Fruit fly (Drosophila melanogaster) whole organism, embryonic: Measurements from ENCODE around the gene srl.

Experiments used
- Adf1 ChIP-seq: fragments of 200-800 bp; sonication (Bioruptor generic); IDR thresholded peaks from 2 replicates; pipeline ENCODE4 v1.3.6; 2022; ENCODE audit warnings: missing biosample characterization, missing genetic modification characterization
- B-H1 ChIP-seq: fragments of 200-800 bp; sonication (Bioruptor generic); IDR thresholded peaks from 3 replicates; pipeline ENCODE4 v1.3.6; 2022; ENCODE audit warnings: missing biosample characterization, missing genetic modification characterization
- Blimp-1 ChIP-seq: fragments of 200-800 bp; sonication (Bioruptor generic); optimal IDR thresholded peaks from 3 replicates; lab custom pipeline; 2018; ENCODE audit warnings: missing biosample characterization, missing genetic modification characterization, mild to moderate bottlenecking, moderate library complexity, missing genetic modification reagents
- C15 ChIP-seq: fragments of 200-800 bp; sonication (Bioruptor generic); IDR thresholded peaks from 3 replicates; pipeline ENCODE4 v1.3.6; 2022; ENCODE audit warnings: missing biosample characterization, missing genetic modification characterization
- CG11093 ChIP-seq: fragments of 200-800 bp; sonication (Bioruptor generic); IDR thresholded peaks from 3 replicates; pipeline ENCODE4 v1.3.6; 2022; ENCODE audit warnings: missing biosample characterization, missing genetic modification characterization
- CG11398 ChIP-seq: fragments of 200-800 bp; sonication (Bioruptor generic); optimal IDR thresholded peaks from 2 replicates; lab custom pipeline; 2016; ENCODE audit warnings: missing biosample characterization, missing genetic modification characterization
- CG11696 ChIP-seq: fragments of 200-800 bp; sonication (Bioruptor generic); IDR thresholded peaks from 2 replicates; pipeline ENCODE4 v1.3.6; 2022; ENCODE audit warnings: missing biosample characterization, missing genetic modification characterization
- CG1233 ChIP-seq: fragments of 200-800 bp; sonication (Bioruptor generic); optimal IDR thresholded peaks from 4 replicates; lab custom pipeline; 2018; ENCODE audit warnings: missing biosample characterization, mild to moderate bottlenecking, missing genetic modification characterization
- CG13287 ChIP-seq: fragments of 200-800 bp; sonication (Bioruptor generic); IDR thresholded peaks from 2 replicates; pipeline ENCODE4 v1.3.6; 2022; ENCODE audit warnings: missing biosample characterization, missing genetic modification characterization; ENCODE audit not compliant: partially characterized antibody
- CG14860 ChIP-seq: fragments of 200-800 bp; sonication (Bioruptor generic); IDR thresholded peaks from 3 replicates; pipeline ENCODE4 v1.3.6; 2022; ENCODE audit warnings: missing biosample characterization, missing genetic modification characterization; ENCODE audit not compliant: partially characterized antibody
- CG1647 ChIP-seq: fragments of 200-800 bp; sonication (Bioruptor generic); optimal IDR thresholded peaks from 3 replicates; lab custom pipeline; 2016; ENCODE audit warnings: missing biosample characterization, missing genetic modification characterization
- CG17186 ChIP-seq: fragments of 200-800 bp; sonication (Bioruptor generic); optimal IDR thresholded peaks from 3 replicates; lab custom pipeline; 2017; ENCODE audit warnings: missing biosample characterization, missing genetic modification reagents, missing genetic modification characterization
- CG17568 ChIP-seq: fragments of 200-800 bp; sonication (Bioruptor generic); optimal IDR thresholded peaks from 2 replicates; lab custom pipeline; 2018; ENCODE audit warnings: missing biosample characterization, mild to moderate bottlenecking, missing genetic modification characterization, moderate library complexity
- CG18599 ChIP-seq: fragments of 200-800 bp; sonication (Bioruptor generic); optimal IDR thresholded peaks from 3 replicates; lab custom pipeline; 2017; ENCODE audit warnings: missing biosample characterization, missing genetic modification characterization, mild to moderate bottlenecking, moderate library complexity, missing genetic modification reagents
- CG2120 ChIP-seq: fragments of 200-800 bp; sonication (Bioruptor generic); optimal IDR thresholded peaks from 3 replicates; lab custom pipeline; 2016; ENCODE audit warnings: missing biosample characterization, missing genetic modification characterization
- CG2889 ChIP-seq: fragments of 200-800 bp; sonication (Bioruptor generic); IDR thresholded peaks from 3 replicates; pipeline ENCODE4 v1.3.6; 2022; ENCODE audit warnings: missing biosample characterization, missing genetic modification characterization
- CG30431 ChIP-seq: fragments of 200-800 bp; sonication (Bioruptor generic); optimal IDR thresholded peaks from 2 replicates; lab custom pipeline; 2017; ENCODE audit warnings: missing biosample characterization, missing genetic modification characterization
- CG3065 ChIP-seq: fragments of 200-800 bp; sonication (Bioruptor generic); optimal IDR thresholded peaks from 2 replicates; lab custom pipeline; 2016; ENCODE audit warnings: missing biosample characterization, missing genetic modification characterization
- CG31365 ChIP-seq: fragments of 200-800 bp; sonication (Bioruptor generic); optimal IDR thresholded peaks from 2 replicates; lab custom pipeline; 2018; ENCODE audit warnings: missing biosample characterization, mild to moderate bottlenecking, missing genetic modification characterization
- CG3281 ChIP-seq: fragments of 200-800 bp; sonication (Bioruptor generic); optimal IDR thresholded peaks from 3 replicates; lab custom pipeline; 2017; ENCODE audit warnings: missing biosample characterization, mild to moderate bottlenecking, missing genetic modification characterization
- CG3847 ChIP-seq: fragments of 200-800 bp; sonication (Bioruptor generic); IDR thresholded peaks from 2 replicates; pipeline ENCODE4 v1.3.6; 2022; ENCODE audit warnings: missing biosample characterization, missing genetic modification characterization
- CG4360 ChIP-seq: fragments of 200-800 bp; sonication (Bioruptor generic); IDR thresholded peaks from 2 replicates; pipeline ENCODE4 v1.3.6; 2022; ENCODE audit warnings: missing biosample characterization, missing genetic modification characterization
- CG9609 ChIP-seq: fragments of 200-800 bp; sonication (Bioruptor generic); optimal IDR thresholded peaks from 3 replicates; lab custom pipeline; 2016; ENCODE audit warnings: missing biosample characterization, missing genetic modification characterization
- Dip3 ChIP-seq: fragments of 200-800 bp; sonication (Bioruptor generic); optimal IDR thresholded peaks from 3 replicates; lab custom pipeline; 2016; ENCODE audit warnings: missing biosample characterization, missing genetic modification characterization
- Dll ChIP-seq: fragments of 200-800 bp; sonication (Bioruptor generic); IDR thresholded peaks from 4 replicates; pipeline ENCODE4 v1.3.6; 2022; ENCODE audit warnings: missing biosample characterization, missing genetic modification characterization; ENCODE audit not compliant: partially characterized antibody
- GATAe ChIP-seq: fragments of 200-800 bp; sonication (Bioruptor generic); conservative IDR thresholded peaks from 2 replicates; pipeline ENCODE4 v1.3.6; 2022; ENCODE audit warnings: missing biosample characterization, missing genetic modification characterization
- HmgZ ChIP-seq: fragments of 200-800 bp; sonication (Bioruptor generic); optimal IDR thresholded peaks from 2 replicates; lab custom pipeline; 2018; ENCODE audit warnings: missing biosample characterization, mild to moderate bottlenecking, missing genetic modification characterization
- NfI ChIP-seq: fragments of 200-800 bp; sonication (Bioruptor generic); optimal IDR thresholded peaks from 3 replicates; lab custom pipeline; 2018; ENCODE audit warnings: missing biosample characterization, mild to moderate bottlenecking, missing genetic modification characterization, moderate library complexity
- Ptx1 ChIP-seq: fragments of 200-800 bp; sonication (Bioruptor generic); IDR thresholded peaks from 2 replicates; pipeline ENCODE4 v1.3.6; 2022; ENCODE audit warnings: missing biosample characterization, missing genetic modification characterization
- ab ChIP-seq: fragments of 200-800 bp; sonication (Bioruptor generic); optimal IDR thresholded peaks from 2 replicates; lab custom pipeline; 2016; ENCODE audit warnings: missing biosample characterization, missing genetic modification characterization
- ac ChIP-seq: fragments of 200-800 bp; sonication (Bioruptor generic); optimal IDR thresholded peaks from 3 replicates; lab custom pipeline; 2017; ENCODE audit warnings: missing biosample characterization, mild to moderate bottlenecking, missing genetic modification characterization
- al ChIP-seq: fragments of 200-800 bp; sonication (Bioruptor generic); IDR thresholded peaks from 2 replicates; pipeline ENCODE4 v1.3.6; 2022; ENCODE audit warnings: missing biosample characterization, missing genetic modification characterization
- ap ChIP-seq: fragments of 200-800 bp; sonication (Bioruptor generic); IDR thresholded peaks from 2 replicates; pipeline ENCODE4 v1.3.6; 2022; ENCODE audit warnings: missing biosample characterization, missing genetic modification characterization
- bowl ChIP-seq: fragments of 200-800 bp; sonication (Bioruptor generic); IDR thresholded peaks from 2 replicates; pipeline ENCODE4 v1.3.6; 2022; ENCODE audit warnings: missing biosample characterization, missing genetic modification characterization
- cato ChIP-seq: fragments of 200-800 bp; sonication (Bioruptor generic); optimal IDR thresholded peaks from 2 replicates; lab custom pipeline; 2016; ENCODE audit warnings: missing biosample characterization, missing genetic modification characterization, borderline replicate concordance
- ken ChIP-seq: fragments of 200-800 bp; sonication (Bioruptor generic); IDR thresholded peaks from 3 replicates; pipeline ENCODE4 v1.3.6; 2022; ENCODE audit warnings: missing biosample characterization, missing genetic modification characterization
- klu ChIP-seq: fragments of 200-800 bp; sonication (Bioruptor generic); IDR thresholded peaks from 2 replicates; pipeline ENCODE4 v1.3.6; 2022; ENCODE audit warnings: missing biosample characterization, missing genetic modification characterization
- lov ChIP-seq, 2 experiments: fragments of 200-800 bp in 1 of 2; fragments of >200 bp in 1 of 2; sonication (Bioruptor generic) in 1 of 2; IDR thresholded peaks in 1 of 2; optimal IDR thresholded peaks in 1 of 2; 2 replicates in 1 of 2; 3 replicates in 1 of 2; pipeline versions ENCODE4 v1.3.6 to Lab custom; 2017 to 2022; ENCODE audit warnings: missing biosample characterization in 1 of 2, missing genetic modification characterization in 1 of 2
- nau ChIP-seq: fragments of 200-800 bp; sonication (Bioruptor generic); optimal IDR thresholded peaks from 3 replicates; lab custom pipeline; 2017; ENCODE audit warnings: missing biosample characterization, mild to moderate bottlenecking, missing genetic modification characterization, missing genetic modification reagents
- oc ChIP-seq: fragments of 200-800 bp; sonication (Bioruptor generic); optimal IDR thresholded peaks from 2 replicates; lab custom pipeline; 2018; ENCODE audit warnings: missing biosample characterization, mild to moderate bottlenecking, missing genetic modification characterization, moderate library complexity
- onecut ChIP-seq: fragments of 200-800 bp; sonication (Bioruptor generic); IDR thresholded peaks from 2 replicates; pipeline ENCODE4 v1.3.6; 2022; ENCODE audit warnings: missing biosample characterization, missing genetic modification characterization
- phol ChIP-seq: fragments of 200-800 bp; sonication (Bioruptor generic); optimal IDR thresholded peaks from 3 replicates; lab custom pipeline; 2018; ENCODE audit warnings: missing biosample characterization, mild to moderate bottlenecking, missing genetic modification characterization, moderate library complexity
- schlank ChIP-seq: fragments of 200-800 bp; sonication (Bioruptor generic); optimal IDR thresholded peaks from 2 replicates; lab custom pipeline; 2018; ENCODE audit warnings: missing biosample characterization, mild to moderate bottlenecking, missing genetic modification characterization
- seq ChIP-seq: fragments of 200-800 bp; sonication (Bioruptor generic); IDR thresholded peaks from 2 replicates; pipeline ENCODE4 v1.3.6; 2022; ENCODE audit warnings: missing biosample characterization, missing genetic modification characterization
- stc ChIP-seq: fragments of 200-800 bp; sonication (Bioruptor generic); IDR thresholded peaks from 2 replicates; pipeline ENCODE4 v1.3.6; 2022; ENCODE audit warnings: missing biosample characterization, missing genetic modification characterization
- tio ChIP-seq: fragments of 200-800 bp; sonication (Bioruptor generic); optimal IDR thresholded peaks from 2 replicates; lab custom pipeline; 2017; ENCODE audit warnings: missing biosample characterization, missing genetic modification characterization, inconsistent platforms
- tll ChIP-seq, 2 experiments: fragments of 200-800 bp in 1 of 2; fragments of >200 bp in 1 of 2; sonication (Bioruptor generic) in 1 of 2; optimal IDR thresholded peaks; 2 replicates each; lab custom pipeline; 2017 to 2019; ENCODE audit warnings: missing biosample characterization in 2 of 2, missing genetic modification characterization in 2 of 2, mild to moderate bottlenecking in 1 of 2, moderate library complexity in 1 of 2

srl gene

DNA sequence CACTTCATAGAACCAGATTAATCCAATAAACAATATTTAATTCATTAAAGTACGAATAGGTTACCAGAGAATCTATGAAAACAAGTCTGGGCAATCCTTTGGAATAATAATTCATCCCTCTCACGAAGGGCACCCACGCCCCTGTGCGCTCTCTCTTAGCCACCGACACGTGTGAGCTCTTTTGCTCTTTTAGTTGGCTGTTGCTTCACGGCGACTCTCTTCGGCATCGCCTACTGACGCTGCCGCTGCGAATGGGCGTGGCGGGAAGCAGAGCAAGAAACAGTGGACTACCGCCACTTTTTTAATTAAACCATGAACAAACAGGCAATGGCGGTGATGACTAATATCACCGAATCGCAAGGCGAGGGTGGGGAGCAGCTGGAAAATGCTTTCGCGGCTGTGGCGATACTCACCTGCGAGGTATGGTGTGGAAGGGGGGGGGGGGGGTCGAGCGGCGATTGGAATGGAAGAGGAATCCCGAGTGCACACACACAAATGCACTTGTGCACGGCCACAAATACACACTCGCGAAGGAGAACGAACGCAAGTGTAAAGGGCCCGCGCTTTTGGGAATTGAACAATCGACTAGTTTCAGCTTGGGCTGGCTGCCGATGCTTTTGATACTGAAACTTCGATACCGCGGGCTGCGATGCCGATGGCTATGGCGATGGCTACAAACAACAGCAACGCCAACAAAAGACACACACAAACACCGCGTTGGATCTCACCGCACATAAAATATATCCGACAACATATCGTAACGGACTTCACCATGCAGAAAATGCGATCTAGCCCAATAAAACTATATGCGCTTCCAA is 49.3 kb upstream of the srl start (continued):
- no peak for TF ChIP-seq CG17186 (GFP tag; lab: Kevin White, UChicago)
- peak; percentile 82 for TF ChIP-seq CG9609 (GFP tag; lab: Kevin White, UChicago)
- TF ChIP-seq B-H1 (GFP tag; lab: Robert Waterston, UW), result peak; percentile 84; the same call in 2 of the 3 replicates
- peak; percentile 79 for TF ChIP-seq bowl (GFP tag; lab: Robert Waterston, UW)
- peak; percentile 80 for TF ChIP-seq CG3847
- 0 out of 2 replicates have a peak, but pooled peaks have one; percentile 39 for TF ChIP-seq klu (GFP tag; lab: Robert Waterston, UW)
- TF ChIP-seq CG1647, result peak; percentile 76
- peak; percentile 83 for TF ChIP-seq Adf1 (GFP tag; lab: Robert Waterston, UW)
- peak; percentile 86 for TF ChIP-seq Dip3 (GFP tag; lab: Kevin White, UChicago)
- TF ChIP-seq HmgZ (tag; lab: Kevin White, UChicago), result peak; percentile 61
- TF ChIP-seq CG11093 (GFP tag; lab: Robert Waterston, UW), result peak; percentile 58; the same call in 2 of the 3 replicates
- peak; percentile 24; the same call in 1 of the 2 replicates for TF ChIP-seq CG13287 (GFP tag; lab: Robert Waterston, UW)
- no peak for TF ChIP-seq lov (optimal IDR thresholded peaks at IDR 0.05; lab: Kevin White, UChicago)
- TF ChIP-seq lov (GFP tag; IDR thresholded peaks at IDR 0.05; lab: Robert Waterston, UW), result peak; percentile 87; the same call in 2 of the 3 replicates
- 0 out of 2 replicates have a peak, but pooled peaks have one; percentile 42 for TF ChIP-seq GATAe (GFP tag; lab: Robert Waterston, UW)
- peak; percentile 87 for TF ChIP-seq CG3281
- peak; percentile 81 for TF ChIP-seq oc (tag; lab: Kevin White, UChicago)
- peak; percentile 73 for TF ChIP-seq CG30431
- peak; percentile 90 for TF ChIP-seq seq
- peak; percentile 88 for TF ChIP-seq Ptx1 (GFP tag; lab: Robert Waterston, UW)
- peak; percentile 53; the same call in 1 of the 2 replicates for TF ChIP-seq CG4360
- peak; percentile 58 for TF ChIP-seq cato (GFP tag; lab: Kevin White, UChicago)
- peak; percentile 82 for TF ChIP-seq C15 (GFP tag; lab: Robert Waterston, UW)
- peak; percentile 60 for TF ChIP-seq CG11398 (GFP tag; lab: Kevin White, UChicago)
- peak; percentile 66 for TF ChIP-seq ab (GFP tag; lab: Kevin White, UChicago)
- TF ChIP-seq CG31365 (tag; lab: Kevin White, UChicago), result peak; percentile 55
- peak; percentile 89 for TF ChIP-seq stc (GFP tag; lab: Robert Waterston, UW)
- peak; percentile 84 for TF ChIP-seq nau (GFP tag; lab: Kevin White, UChicago)
- TF ChIP-seq NfI (GFP tag; lab: Kevin White, UChicago), result peak; percentile 87
- TF ChIP-seq ken (GFP tag; lab: Robert Waterston, UW), result peak; percentile 93
- TF ChIP-seq Blimp-1 (GFP tag; lab: Kevin White, UChicago), result peak; percentile 80
- no peak for TF ChIP-seq tll (GFP tag; optimal IDR thresholded peaks at IDR 0.05; lab: Kevin White, UChicago)
- no peak for TF ChIP-seq CG14860 (GFP tag; lab: Robert Waterston, UW)
- TF ChIP-seq onecut (GFP tag; lab: Robert Waterston, UW), result peak; percentile 85
- TF ChIP-seq ap (GFP tag; lab: Robert Waterston, UW), result peak; percentile 84
- TF ChIP-seq CG2120, result peak; percentile 95
- peak; percentile 88 for TF ChIP-seq CG17568
- peak; percentile 72 for TF ChIP-seq al (GFP tag; lab: Robert Waterston, UW)
- peak; percentile 64 for TF ChIP-seq CG1233 (GFP tag; lab: Kevin White, UChicago)
- peak; percentile 59 for TF ChIP-seq schlank (tag; lab: Kevin White, UChicago)
- peak; percentile 99 for TF ChIP-seq CG3065 (GFP tag; lab: Kevin White, UChicago)
- no peak; the same call in 2 of the 4 replicates for TF ChIP-seq Dll (GFP tag; lab: Robert Waterston, UW)
- TF ChIP-seq ac (GFP tag; lab: Kevin White, UChicago), result peak; percentile 13
- TF ChIP-seq CG18599 (GFP tag; lab: Kevin White, UChicago), result peak; percentile 91
- peak; percentile 77; the same call in 1 of the 2 replicates for TF ChIP-seq CG11696 (GFP tag; lab: Robert Waterston, UW)
- peak; percentile 75 for TF ChIP-seq CG2889 (GFP tag; lab: Robert Waterston, UW)
- TF ChIP-seq phol (tag; lab: Kevin White, UChicago), result peak; percentile 73
- TF ChIP-seq tio (GFP tag; lab: Kevin White, UChicago), result peak; percentile 82
